Fruit fly (Drosophila melanogaster): Measurements from ENCODE around the gene osp.

- TF ChIP-seq CTCF (optimal IDR thresholded peaks at IDR 0.05) (no peak), CG8478 (optimal IDR thresholded peaks at IDR 0.05) (no peak)
These were observed 24.1 kb downstream of the osp start for dm6 chr2L:14664952-14665607.
